Worm (Caenorhabditis elegans) whole organism, young adult: Measurements from ENCODE around the gene bcl-11.

Source experiments
- B0035.1 ChIP-seq: sonication (generic microtip); optimal IDR thresholded peaks from 2 replicates; lab custom pipeline; 2016; ENCODE audit warnings: missing genetic modification characterization, mild to moderate bottlenecking, missing compliant biosample characterization, missing genotype, missing genetic modification reagents
- D2030.7 ChIP-seq: fragments of 200-800 bp; sonication (Bioruptor generic); IDR thresholded peaks from 2 replicates; pipeline ENCODE4 v1.3.6; 2022; ENCODE audit warnings: missing genetic modification reagents, missing genetic modification characterization, missing compliant biosample characterization
- F10E7.11 ChIP-seq: sonication (generic microtip); optimal IDR thresholded peaks from 2 replicates; lab custom pipeline; 2017; ENCODE audit warnings: mild to moderate bottlenecking, missing genetic modification characterization, moderate library complexity, missing compliant biosample characterization
- F22D6.2 ChIP-seq: sonication (generic microtip); optimal IDR thresholded peaks from 2 replicates; lab custom pipeline; 2016; ENCODE audit warnings: mild to moderate bottlenecking, missing genetic modification characterization, missing compliant biosample characterization
- F23B12.7 ChIP-seq: sonication (generic microtip); optimal IDR thresholded peaks from 2 replicates; lab custom pipeline; 2017; ENCODE audit warnings: missing genetic modification characterization, mild to moderate bottlenecking, missing compliant biosample characterization, antibody characterized with exemption, moderate library complexity; ENCODE audit not compliant: insufficient read depth
- F49E8.2 ChIP-seq: sonication (generic microtip); optimal IDR thresholded peaks from 3 replicates; lab custom pipeline; 2017; ENCODE audit warnings: missing genetic modification characterization, mild to moderate bottlenecking, missing compliant biosample characterization, antibody characterized with exemption, moderate library complexity; ENCODE audit not compliant: insufficient read depth
- F52B5.7 ChIP-seq: sonication (generic microtip); optimal IDR thresholded peaks from 2 replicates; lab custom pipeline; 2016; ENCODE audit warnings: mild to moderate bottlenecking, missing genetic modification characterization, missing compliant biosample characterization
- F57A8.1 ChIP-seq: fragments of 200-800 bp; sonication (Bioruptor generic); optimal IDR thresholded peaks from 2 replicates; lab custom pipeline; 2018; ENCODE audit warnings: mild to moderate bottlenecking, missing genetic modification characterization, moderate library complexity, missing compliant biosample characterization
- F57C9.4 ChIP-seq: sonication (generic microtip); optimal IDR thresholded peaks from 2 replicates; lab custom pipeline; 2017; ENCODE audit warnings: mild to moderate bottlenecking, missing genetic modification characterization, missing compliant biosample characterization
- K11D2.4 ChIP-seq: fragments of 200-800 bp; sonication (Bioruptor generic); IDR thresholded peaks from 2 replicates; pipeline ENCODE4 v1.3.6; 2022; ENCODE audit warnings: missing genetic modification reagents, missing genetic modification characterization, missing compliant biosample characterization
- T07F8.4 ChIP-seq: sonication (generic microtip); optimal IDR thresholded peaks from 2 replicates; lab custom pipeline; 2016; ENCODE audit warnings: mild to moderate bottlenecking, missing genetic modification characterization, moderate library complexity, missing compliant biosample characterization
- akir-1 ChIP-seq: fragments of 200-800 bp; sonication (Bioruptor generic); optimal IDR thresholded peaks from 2 replicates; lab custom pipeline; 2018; ENCODE audit warnings: mild to moderate bottlenecking, missing genetic modification characterization, moderate library complexity, missing compliant biosample characterization
- athp-1 ChIP-seq: sonication (generic microtip); optimal IDR thresholded peaks from 2 replicates; lab custom pipeline; 2017; ENCODE audit warnings: mild to moderate bottlenecking, missing genetic modification characterization, missing compliant biosample characterization
- attf-5 ChIP-seq: fragments of 200-800 bp; sonication (Bioruptor generic); optimal IDR thresholded peaks from 2 replicates; lab custom pipeline; 2018; ENCODE audit warnings: mild to moderate bottlenecking, missing genetic modification characterization, missing compliant biosample characterization
- bed-2 ChIP-seq: fragments of 200-800 bp; sonication (Bioruptor generic); IDR thresholded peaks from 2 replicates; pipeline ENCODE4 v1.3.6; 2022; ENCODE audit warnings: missing genetic modification reagents, missing genetic modification characterization, missing compliant biosample characterization
- cebp-1 ChIP-seq, 2 experiments: fragments of 200-800 bp in 1 of 2; sonication (Bioruptor generic) in 1 of 2; sonication (generic microtip) in 1 of 2; IDR thresholded peaks in 1 of 2; optimal IDR thresholded peaks in 1 of 2; 2 replicates each; pipeline versions ENCODE4 v1.3.6 to Lab custom; 2017 to 2022; ENCODE audit warnings: missing compliant biosample characterization in 2 of 2, missing genetic modification characterization in 2 of 2, mild to moderate bottlenecking in 1 of 2, missing genetic modification reagents in 1 of 2, moderate library complexity in 1 of 2
- ceh-79 ChIP-seq: sonication (generic microtip); optimal IDR thresholded peaks from 2 replicates; lab custom pipeline; 2017; ENCODE audit warnings: mild to moderate bottlenecking, missing genetic modification characterization, missing compliant biosample characterization
- die-1 ChIP-seq: sonication (generic microtip); optimal IDR thresholded peaks from 2 replicates; lab custom pipeline; 2016; ENCODE audit warnings: missing genotype, mild to moderate bottlenecking, missing genetic modification characterization, missing compliant biosample characterization
- dox-1 ChIP-seq: fragments of 200-800 bp; sonication (Bioruptor generic); IDR thresholded peaks from 2 replicates; pipeline ENCODE4 v1.3.6; 2022; ENCODE audit warnings: missing genetic modification reagents, missing genetic modification characterization, missing compliant biosample characterization
- gei-17 ChIP-seq: fragments of 200-800 bp; sonication (Bioruptor generic); optimal IDR thresholded peaks from 2 replicates; lab custom pipeline; 2018; ENCODE audit warnings: mild to moderate bottlenecking, missing genetic modification characterization, missing compliant biosample characterization
- hlh-26 ChIP-seq: fragments of 200-800 bp; sonication (Bioruptor generic); conservative IDR thresholded peaks from 2 replicates; pipeline ENCODE4 v1.3.6; 2022; ENCODE audit warnings: missing genetic modification reagents, missing genetic modification characterization, missing compliant biosample characterization
- lag-1 ChIP-seq: fragments of 200-800 bp; sonication (Bioruptor generic); IDR thresholded peaks from 2 replicates; pipeline ENCODE4 v1.3.6; 2022; ENCODE audit warnings: missing genetic modification reagents, missing genetic modification characterization, missing compliant biosample characterization
- let-526 ChIP-seq: fragments of 200-800 bp; sonication (Bioruptor generic); IDR thresholded peaks from 2 replicates; pipeline ENCODE4 v1.3.6; 2022; ENCODE audit warnings: missing genetic modification reagents, missing genetic modification characterization, missing compliant biosample characterization
- lin-40 ChIP-seq: sonication (generic microtip); optimal IDR thresholded peaks from 2 replicates; lab custom pipeline; 2016; ENCODE audit warnings: missing genetic modification characterization, mild to moderate bottlenecking, missing compliant biosample characterization, missing genotype, missing genetic modification reagents
- lir-1 ChIP-seq: fragments of 200-800 bp; sonication (Bioruptor generic); conservative IDR thresholded peaks from 2 replicates; pipeline ENCODE4 v1.3.6; 2022; ENCODE audit warnings: missing genetic modification reagents, missing genetic modification characterization, missing compliant biosample characterization
- lsy-27 ChIP-seq: sonication (generic microtip); optimal IDR thresholded peaks from 2 replicates; lab custom pipeline; 2017; ENCODE audit warnings: missing genetic modification characterization, mild to moderate bottlenecking, missing compliant biosample characterization, antibody characterized with exemption, missing genotype, borderline replicate concordance; ENCODE audit not compliant: insufficient read depth
- madf-8 ChIP-seq: fragments of 200-800 bp; sonication (Bioruptor generic); conservative IDR thresholded peaks from 2 replicates; pipeline ENCODE4 v1.3.6; 2022; ENCODE audit warnings: missing genetic modification reagents, missing genetic modification characterization, missing compliant biosample characterization
- mcd-1 ChIP-seq: fragments of 200-800 bp; sonication (Bioruptor generic); IDR thresholded peaks from 2 replicates; pipeline ENCODE4 v1.3.6; 2022; ENCODE audit warnings: missing genetic modification reagents, missing genetic modification characterization, missing compliant biosample characterization
- mxl-1 ChIP-seq: sonication (generic microtip); optimal IDR thresholded peaks from 2 replicates; lab custom pipeline; 2016; ENCODE audit warnings: missing genetic modification characterization, missing compliant biosample characterization
- nfyb-1 ChIP-seq: fragments of 200-800 bp; sonication (Bioruptor generic); IDR thresholded peaks from 2 replicates; pipeline ENCODE4 v1.3.6; 2022; ENCODE audit warnings: missing genetic modification reagents, missing genetic modification characterization, missing compliant biosample characterization
- nhr-80 ChIP-seq: sonication (generic microtip); optimal IDR thresholded peaks from 2 replicates; lab custom pipeline; 2016; ENCODE audit warnings: missing genetic modification characterization, missing compliant biosample characterization
- pha-4 ChIP-seq: fragments of 150-350 bp; sonication (generic microtip); optimal IDR thresholded peaks from 2 replicates; lab custom pipeline; 2014; ENCODE audit warnings: missing biosample characterization, missing genetic modification reagents, missing genetic modification characterization
- rcor-1 ChIP-seq: fragments of 200-800 bp; sonication (Bioruptor generic); IDR thresholded peaks from 2 replicates; pipeline ENCODE4 v1.3.6; 2022; ENCODE audit warnings: missing genetic modification reagents, missing genetic modification characterization, missing compliant biosample characterization
- sea-2 ChIP-seq: fragments of 200-800 bp; sonication (Bioruptor generic); IDR thresholded peaks from 2 replicates; pipeline ENCODE4 v1.3.6; 2022; ENCODE audit warnings: missing genetic modification characterization, missing compliant biosample characterization
- snpc-1.3 ChIP-seq: sonication (generic microtip); optimal IDR thresholded peaks from 2 replicates; lab custom pipeline; 2017; ENCODE audit warnings: missing genetic modification characterization, mild to moderate bottlenecking, missing compliant biosample characterization, antibody characterized with exemption, moderate library complexity, missing genotype, missing genetic modification reagents; ENCODE audit not compliant: insufficient read depth
- tbp1 ChIP-seq: fragments of 200-800 bp; sonication (Bioruptor generic); optimal IDR thresholded peaks from 2 replicates; lab custom pipeline; 2018; ENCODE audit warnings: mild to moderate bottlenecking, missing genetic modification characterization, missing compliant biosample characterization
- xnd-1 ChIP-seq: sonication (generic microtip); optimal IDR thresholded peaks from 2 replicates; lab custom pipeline; 2016; ENCODE audit warnings: missing genotype, missing genetic modification reagents, missing genetic modification characterization, missing compliant biosample characterization
- zfh-2 ChIP-seq: fragments of 200-800 bp; sonication (Bioruptor generic); conservative IDR thresholded peaks from 2 replicates; pipeline ENCODE4 v1.3.6; 2022; ENCODE audit warnings: missing genetic modification reagents, missing genetic modification characterization, missing compliant biosample characterization

The bcl-11 gene

ce11 chrV:6354786-6355185, 1.0 kb upstream of the bcl-11 start:
- TF ChIP-seq rcor-1 (GFP tag; lab: Robert Waterston, UW) (no peak), F22D6.2 (no peak), ceh-79 (tag; lab: Kevin White, UChicago) (no peak), madf-8 (GFP tag; lab: Robert Waterston, UW) (no peak), sea-2 (GFP tag; lab: Robert Waterston, UW) (no peak), bed-2 (GFP tag; lab: Robert Waterston, UW) (no peak), nhr-80 (no peak), K11D2.4 (GFP tag; lab: Robert Waterston, UW) (no peak), gei-17 (no peak), T07F8.4 (tag; lab: Kevin White, UChicago) (no peak), athp-1 (tag; lab: Kevin White, UChicago) (no peak), lir-1 (GFP tag; lab: Robert Waterston, UW) (no peak)

ce11 chrV:6355412-6355811, 413 bp upstream of the bcl-11 start:
- TF ChIP-seq zfh-2, result peak; percentile 87
- TF ChIP-seq dox-1, result peak; percentile 33; the same call in 1 of the 2 replicates
- TF ChIP-seq mcd-1, result no peak
- TF ChIP-seq, all 124 proteins: peak for 2

ce11 chrV:6357236-6357635, 1.4 kb downstream of the bcl-11 start:
- no peak for TF ChIP-seq lin-40 (tag; lab: Kevin White, UChicago)
- TF ChIP-seq zfh-2, result peak; percentile 29; the same call in 1 of the 2 replicates
- TF ChIP-seq B0035.1 (tag; lab: Kevin White, UChicago), result no peak
- TF ChIP-seq lag-1 (GFP tag; lab: Robert Waterston, UW), result no peak
- no peak for TF ChIP-seq F52B5.7
- TF ChIP-seq die-1, result no peak
- peak; percentile 3 for TF ChIP-seq pha-4
- TF ChIP-seq F49E8.2 (tag; lab: Kevin White, UChicago), result no peak
- no peak for TF ChIP-seq tbp1

- no peak for TF ChIP-seq F49E8.2 (tag; lab: Kevin White, UChicago)
- TF ChIP-seq nfyb-1 (GFP tag; lab: Robert Waterston, UW), result 0 out of 2 replicates have a peak, but pooled peaks have one; percentile 32
- TF ChIP-seq, all 124 proteins: peak for 1
Observed at ce11 chrV:6358709-6359108, 2.9 kb downstream of the bcl-11 start.

ce11 chrV:6359522-6359921, 3.7 kb downstream of the bcl-11 start:
- TF ChIP-seq mxl-1 (tag; lab: Kevin White, UChicago), result no peak
- no peak for TF ChIP-seq T07F8.4 (tag; lab: Kevin White, UChicago)
- TF ChIP-seq zfh-2, result 0 out of 2 replicates have a peak, but pooled peaks have one; percentile 27
- no peak for TF ChIP-seq dox-1
- no peak for TF ChIP-seq F57A8.1 (GFP tag; lab: Kevin White, UChicago)
- TF ChIP-seq cebp-1 (GFP tag; IDR thresholded peaks at IDR 0.05; lab: Robert Waterston, UW), result no peak
- peak; percentile 0 for TF ChIP-seq cebp-1 (tag; optimal IDR thresholded peaks at IDR 0.05; lab: Kevin White, UChicago)

ce11 chrV:6361688-6362087, 5.9 kb downstream of the bcl-11 start:
- TF ChIP-seq F10E7.11 (tag; lab: Kevin White, UChicago), result no peak

ce11 chrV:6364806-6365205, 9.0 kb downstream of the bcl-11 start:
- TF ChIP-seq pha-4 (no peak), tbp1 (no peak), F57A8.1 (GFP tag; lab: Kevin White, UChicago) (no peak), attf-5 (GFP tag; lab: Kevin White, UChicago) (no peak), F57C9.4 (tag; lab: Kevin White, UChicago) (no peak), lsy-27 (tag; lab: Kevin White, UChicago) (no peak), akir-1 (GFP tag; lab: Kevin White, UChicago) (no peak), F23B12.7 (tag; lab: Kevin White, UChicago) (no peak), D2030.7 (GFP tag; lab: Robert Waterston, UW) (no peak), B0035.1 (tag; lab: Kevin White, UChicago) (no peak), xnd-1 (no peak), snpc-1.3 (tag; lab: Kevin White, UChicago) (no peak), hlh-26 (GFP tag; lab: Robert Waterston, UW) (no peak), let-526 (GFP tag; lab: Robert Waterston, UW) (no peak)
